Fruit fly (Drosophila melanogaster): Measurements from ENCODE around the gene CG17544.

CG17544 gene

dm6 chr2L:19398317-19399234 lies at the start of gene CG17544:
Gene CG17544 (minus strand): TSS chr2L:19398493.
- TF ChIP-seq dmrt93B (GFP tag; optimal IDR thresholded peaks at IDR 0.05) (peak; percentile 73), usp (GFP tag; optimal IDR thresholded peaks at IDR 0.05) (no peak), tai (GFP tag; optimal IDR thresholded peaks at IDR 0.05) (no peak), jim (GFP tag; optimal IDR thresholded peaks at IDR 0.05) (peak; percentile 1), Sp1 (GFP tag; optimal IDR thresholded peaks at IDR 0.05) (peak; percentile 88), sv (GFP tag; optimal IDR thresholded peaks at IDR 0.05) (peak; percentile 24), GATAd (GFP tag; optimal IDR thresholded peaks at IDR 0.05) (no peak), fru (GFP tag; optimal IDR thresholded peaks at IDR 0.05) (peak; percentile 59), Myc (optimal IDR thresholded peaks at IDR 0.05) (no peak), Dif (GFP tag; optimal IDR thresholded peaks at IDR 0.05; ENCODE audit: partially characterized antibody) (peak; percentile 64), Hr78 (GFP tag; optimal IDR thresholded peaks at IDR 0.05) (no peak), CrebA (GFP tag; optimal IDR thresholded peaks at IDR 0.05; ENCODE audit: borderline replicate concordance) (no peak), HLH106 (tag; optimal IDR thresholded peaks at IDR 0.05) (peak; percentile 85), Hnf4 (GFP tag; optimal IDR thresholded peaks at IDR 0.05) (peak; percentile 23), Mio (GFP tag; optimal IDR thresholded peaks at IDR 0.05) (no peak), pan (optimal IDR thresholded peaks at IDR 0.05) (no peak), N (GFP tag; optimal IDR thresholded peaks at IDR 0.05) (no peak), foxo (GFP tag; optimal IDR thresholded peaks at IDR 0.05) (peak in 1 of 2 experiments; percentile 83), rgr (GFP tag; optimal IDR thresholded peaks at IDR 0.05) (peak; percentile 65), psq (GFP tag; optimal IDR thresholded peaks at IDR 0.05) (peak; percentile 88), brk (GFP tag; optimal IDR thresholded peaks at IDR 0.05) (peak; percentile 10), sage (GFP tag; optimal IDR thresholded peaks at IDR 0.05) (no peak), br (GFP tag; optimal IDR thresholded peaks at IDR 0.05) (peak; percentile 22), Vsx2 (GFP tag; optimal IDR thresholded peaks at IDR 0.05; ENCODE audit: partially characterized antibody) (peak; percentile 27), Abd-B (GFP tag; optimal IDR thresholded peaks at IDR 0.05) (no peak), h (GFP tag; optimal IDR thresholded peaks at IDR 0.05) (peak; percentile 44), dsf (GFP tag; optimal IDR thresholded peaks at IDR 0.05; ENCODE audit: borderline replicate concordance) (no peak), Rel (GFP tag; optimal IDR thresholded peaks at IDR 0.05) (no peak), Rel (tag; optimal IDR thresholded peaks at IDR 0.05) (peak; percentile 27), woc (GFP tag; optimal IDR thresholded peaks at IDR 0.05) (peak; percentile 81), dl (GFP tag; optimal IDR thresholded peaks at IDR 0.05; ENCODE audit: insufficient read depth in 1 of 2, partially characterized antibody in 2 of 2) (peak in 1 of 2 experiments; percentile 63), Dfd (GFP tag; optimal IDR thresholded peaks at IDR 0.05) (no peak), OdsH (GFP tag; optimal IDR thresholded peaks at IDR 0.05) (peak; percentile 69), ey (GFP tag; optimal IDR thresholded peaks at IDR 0.05) (peak; percentile 39), CG9705 (GFP tag; optimal IDR thresholded peaks at IDR 0.05) (peak; percentile 50), lola (GFP tag; optimal IDR thresholded peaks at IDR 0.05) (no peak), CG32264 (GFP tag; optimal IDR thresholded peaks at IDR 0.05) (no peak), Jra (GFP tag; optimal IDR thresholded peaks at IDR 0.05) (no peak), Hr83 (GFP tag; optimal IDR thresholded peaks at IDR 0.05; ENCODE audit: poor library complexity, severe bottlenecking) (peak; percentile 60)

- peak; percentile 94 for TF ChIP-seq sv (GFP tag; optimal IDR thresholded peaks at IDR 0.05)
- TF ChIP-seq Dif (GFP tag; optimal IDR thresholded peaks at IDR 0.05; ENCODE audit: partially characterized antibody): no peak
- no peak for TF ChIP-seq Hr78 (GFP tag; optimal IDR thresholded peaks at IDR 0.05)
- no peak for TF ChIP-seq Vsx2 (GFP tag; optimal IDR thresholded peaks at IDR 0.05; ENCODE audit: partially characterized antibody)
- peak; percentile 95 for TF ChIP-seq fru (GFP tag; optimal IDR thresholded peaks at IDR 0.05)
- TF ChIP-seq brk (GFP tag; optimal IDR thresholded peaks at IDR 0.05): no peak
- TF ChIP-seq usp (GFP tag; optimal IDR thresholded peaks at IDR 0.05): no peak
- TF ChIP-seq CG9705 (GFP tag; optimal IDR thresholded peaks at IDR 0.05): peak; percentile 94
- TF ChIP-seq Myc (optimal IDR thresholded peaks at IDR 0.05): peak; percentile 99
- TF ChIP-seq dsf (GFP tag; optimal IDR thresholded peaks at IDR 0.05; ENCODE audit: borderline replicate concordance): peak; percentile 92
- TF ChIP-seq ey (GFP tag; optimal IDR thresholded peaks at IDR 0.05): peak; percentile 95
- TF ChIP-seq h (GFP tag; optimal IDR thresholded peaks at IDR 0.05): peak; percentile 96
- no peak for TF ChIP-seq sage (GFP tag; optimal IDR thresholded peaks at IDR 0.05)
- no peak for TF ChIP-seq CrebA (GFP tag; optimal IDR thresholded peaks at IDR 0.05; ENCODE audit: borderline replicate concordance)
- TF ChIP-seq Jra (GFP tag; optimal IDR thresholded peaks at IDR 0.05): peak; percentile 96
- TF ChIP-seq Dfd (GFP tag; optimal IDR thresholded peaks at IDR 0.05): no peak
- peak; percentile 92 for TF ChIP-seq GATAd (GFP tag; optimal IDR thresholded peaks at IDR 0.05)
- peak; percentile 57 to 97 for TF ChIP-seq foxo (GFP tag; optimal IDR thresholded peaks at IDR 0.05)
- TF ChIP-seq psq (GFP tag; optimal IDR thresholded peaks at IDR 0.05): peak; percentile 87
- peak; percentile 31 for TF ChIP-seq Rel (GFP tag; optimal IDR thresholded peaks at IDR 0.05)
- peak; percentile 85 for TF ChIP-seq Rel (tag; optimal IDR thresholded peaks at IDR 0.05)
- TF ChIP-seq Hr83 (GFP tag; optimal IDR thresholded peaks at IDR 0.05; ENCODE audit: poor library complexity, severe bottlenecking): peak; percentile 87
- TF ChIP-seq jim (GFP tag; optimal IDR thresholded peaks at IDR 0.05): peak; percentile 88
- TF ChIP-seq CG32264 (GFP tag; optimal IDR thresholded peaks at IDR 0.05): peak; percentile 84
- peak; percentile 97 for TF ChIP-seq Hnf4 (GFP tag; optimal IDR thresholded peaks at IDR 0.05)
- TF ChIP-seq pan (optimal IDR thresholded peaks at IDR 0.05): no peak
- TF ChIP-seq N (GFP tag; optimal IDR thresholded peaks at IDR 0.05): no peak
- TF ChIP-seq Mio (GFP tag; optimal IDR thresholded peaks at IDR 0.05): peak; percentile 73
- peak; percentile 95 for TF ChIP-seq HLH106 (tag; optimal IDR thresholded peaks at IDR 0.05)
- peak; percentile 98 for TF ChIP-seq woc (GFP tag; optimal IDR thresholded peaks at IDR 0.05)
- peak; percentile 96 for TF ChIP-seq rgr (GFP tag; optimal IDR thresholded peaks at IDR 0.05)
- TF ChIP-seq tai (GFP tag; optimal IDR thresholded peaks at IDR 0.05): no peak
- TF ChIP-seq OdsH (GFP tag; optimal IDR thresholded peaks at IDR 0.05): peak; percentile 94
- no peak for TF ChIP-seq dl (GFP tag; optimal IDR thresholded peaks at IDR 0.05; ENCODE audit: insufficient read depth in 1 of 2, partially characterized antibody in 2 of 2)
- peak; percentile 94 for TF ChIP-seq dmrt93B (GFP tag; optimal IDR thresholded peaks at IDR 0.05)
- TF ChIP-seq Abd-B (GFP tag; optimal IDR thresholded peaks at IDR 0.05): no peak
- no peak for TF ChIP-seq lola (GFP tag; optimal IDR thresholded peaks at IDR 0.05)
- peak; percentile 94 for TF ChIP-seq br (GFP tag; optimal IDR thresholded peaks at IDR 0.05)
- peak; percentile 89 for TF ChIP-seq Sp1 (GFP tag; optimal IDR thresholded peaks at IDR 0.05)
Measured at dm6 chr2L:19444734-19445140, 46.4 kb upstream of the CG17544 start, which contains the start of gene Hs2st. Gene Hs2st (minus strand): TSS chr2L:19444750.
